Worm (Caenorhabditis elegans): ENCODE data around the gene gtf-2E1.

ce11 chrIV:17233494-17233893 lies 21.6 kb upstream of the gtf-2E1 start:
- TF ChIP-seq ttx-3 (tag; optimal IDR thresholded peaks at IDR 0.05) (no peak), ref-2 (tag; optimal IDR thresholded peaks at IDR 0.05) (no peak), tbx-2 (tag; optimal IDR thresholded peaks at IDR 0.05) (no peak), pag-3 (tag; optimal IDR thresholded peaks at IDR 0.05; ENCODE audit: borderline replicate concordance) (no peak), ceh-9 (tag; optimal IDR thresholded peaks at IDR 0.05) (no peak), eyg-1 (tag; optimal IDR thresholded peaks at IDR 0.05) (no peak), unc-86 (tag; optimal IDR thresholded peaks at IDR 0.05) (no peak), ceh-6 (GFP tag; optimal IDR thresholded peaks at IDR 0.05) (no peak), ceh-31 (tag; optimal IDR thresholded peaks at IDR 0.05) (no peak)

Measured in whole organism, late embryonic.